Fruit fly (Drosophila melanogaster): ENCODE data around the gene Cep164.

The Cep164 gene

dm6 chrX:15933504-15934225, 49.1 kb downstream of the Cep164 start, which contains the start of gene Ranbp16:
Gene Ranbp16 (minus strand): TSS chrX:15933867.
- no peak for TF ChIP-seq brk (GFP tag; optimal IDR thresholded peaks at IDR 0.05)
- peak; percentile 90 for TF ChIP-seq N (GFP tag; optimal IDR thresholded peaks at IDR 0.05)
- peak; percentile 36 for TF ChIP-seq woc (GFP tag; optimal IDR thresholded peaks at IDR 0.05)
- TF ChIP-seq Hr78 (GFP tag; optimal IDR thresholded peaks at IDR 0.05) = peak; percentile 79
